Fruit fly (Drosophila melanogaster): Measurements from ENCODE around the gene CG7164.

The CG7164 gene

DNA sequence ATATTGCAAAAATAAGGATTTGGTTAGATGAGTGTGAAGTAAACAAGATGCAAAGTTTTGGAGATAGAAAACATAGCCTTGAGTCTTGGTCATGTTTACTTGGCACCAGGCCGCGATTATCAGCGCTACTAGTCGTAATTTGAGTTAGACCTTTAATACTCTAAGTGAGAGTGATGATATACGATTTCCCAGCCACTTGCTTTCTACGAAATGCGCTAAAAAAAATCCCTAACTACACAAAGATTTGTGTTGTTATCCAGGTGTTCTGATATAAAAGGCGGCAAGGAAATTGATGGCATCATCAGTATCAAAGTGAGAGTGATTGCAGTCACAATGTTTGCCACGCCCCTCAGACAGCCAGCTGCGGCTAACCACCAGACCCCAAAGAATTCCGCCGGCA, 1.5 kb upstream of the CG7164 start, which contains the start of gene Uro:
Uro (plus strand) TSS at position 301 of the 400 bp plus-strand sequence.
- TF ChIP-seq CG17801 (GFP tag; optimal IDR thresholded peaks at IDR 0.05; ENCODE audit: partially characterized antibody) = no peak

dm6 chr2L:7782788-7783401, 1.6 kb downstream of the CG7164 start, which contains the start of gene Brd7-9:
Brd7-9 (plus strand) TSS chr2L:7782865.
- peak; percentile 22 for TF ChIP-seq CG17801 (GFP tag; optimal IDR thresholded peaks at IDR 0.05; ENCODE audit: partially characterized antibody)

- no peak for TF ChIP-seq CG17801 (GFP tag; optimal IDR thresholded peaks at IDR 0.05; ENCODE audit: partially characterized antibody)
Measured at dm6 chr2L:7788952-7789466, 7.7 kb downstream of the CG7164 start.

DNA sequence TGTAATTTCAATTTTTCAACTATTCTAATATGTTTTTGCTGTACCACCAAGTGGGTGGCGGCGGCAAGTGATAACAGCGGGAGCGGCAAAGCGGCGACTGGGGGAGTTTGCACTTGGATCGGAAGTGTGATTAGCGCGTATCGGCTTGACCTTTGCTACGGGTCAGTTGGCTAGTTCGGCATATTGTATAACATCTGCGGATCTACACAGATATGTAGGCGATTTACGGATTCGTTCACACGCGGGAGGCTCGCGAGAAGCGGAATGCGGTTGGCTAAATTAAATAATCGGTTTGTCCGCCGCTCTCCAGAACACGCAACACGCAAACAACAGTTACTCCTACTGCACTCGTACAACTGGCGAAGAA, 8.8 kb downstream of the CG7164 start:
- TF ChIP-seq CG17801 (GFP tag; optimal IDR thresholded peaks at IDR 0.05; ENCODE audit: partially characterized antibody) = no peak

DNA sequence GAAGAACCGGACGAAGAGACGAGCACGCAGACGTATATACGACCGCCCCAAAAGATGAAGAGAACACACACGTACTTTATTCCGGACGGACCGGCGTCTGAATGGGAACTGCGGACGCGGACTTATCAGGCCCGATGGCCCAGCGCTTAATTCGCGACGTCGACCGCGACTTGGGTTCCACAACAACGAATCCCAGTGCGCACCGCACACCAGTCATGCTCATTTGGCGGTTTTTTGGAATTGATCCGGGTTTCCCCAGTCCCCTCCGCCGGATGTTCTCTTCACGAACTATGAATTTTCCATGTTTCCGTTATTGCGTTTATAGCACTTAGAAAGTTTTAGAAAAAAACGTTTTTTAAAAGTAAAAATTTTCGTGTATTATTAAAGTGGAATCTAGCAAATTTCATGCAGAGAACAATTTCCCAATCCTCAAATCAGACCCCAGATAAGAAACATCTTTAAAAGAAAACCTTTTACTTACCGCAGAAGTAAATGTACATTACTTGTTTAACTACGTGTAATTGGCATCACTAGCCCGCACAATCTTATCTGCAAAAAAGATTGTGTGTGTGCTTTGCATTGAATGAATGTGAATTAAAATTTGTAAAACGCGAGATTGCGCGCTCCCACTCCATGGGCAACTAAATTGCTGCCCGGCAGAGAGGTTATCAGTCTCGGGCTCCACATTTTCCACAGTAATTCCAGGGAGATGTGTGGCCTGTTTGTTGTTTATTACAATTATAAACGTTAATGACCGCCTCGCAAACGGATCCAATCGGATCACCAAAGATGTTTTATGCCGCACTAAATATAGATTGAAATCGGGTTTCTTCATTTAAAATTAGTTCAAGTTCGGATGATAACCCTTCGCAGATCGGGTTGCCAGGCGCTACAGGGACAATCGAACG, 9.4 kb downstream of the CG7164 start, which contains the start of gene CG7149:
CG7149 (minus strand) TSS at position 110 of the 908 bp plus-strand sequence.
- peak; percentile 38 for TF ChIP-seq CG17801 (GFP tag; optimal IDR thresholded peaks at IDR 0.05; ENCODE audit: partially characterized antibody)

- no peak for TF ChIP-seq CG17801 (GFP tag; optimal IDR thresholded peaks at IDR 0.05; ENCODE audit: partially characterized antibody)
Measured at dm6 chr2L:7791356-7791738, 10.1 kb downstream of the CG7164 start.

- TF ChIP-seq CG17801 (GFP tag; optimal IDR thresholded peaks at IDR 0.05; ENCODE audit: partially characterized antibody) = peak; percentile 1
Measured at dm6 chr2L:7794689-7795475, 13.6 kb downstream of the CG7164 start.

- TF ChIP-seq CG17801 (GFP tag; optimal IDR thresholded peaks at IDR 0.05; ENCODE audit: partially characterized antibody) = no peak
Measured at dm6 chr2L:7795859-7796258, 14.6 kb downstream of the CG7164 start, which contains the start of gene LKRSDH. LKRSDH (minus strand) TSS chr2L:7795959.

- TF ChIP-seq CG17801 (GFP tag; optimal IDR thresholded peaks at IDR 0.05; ENCODE audit: partially characterized antibody) = peak; percentile 89
Measured at dm6 chr2L:7799804-7800433, 18.7 kb downstream of the CG7164 start, which contains the start of the genes Herp and r2d2. Herp (minus strand) TSS chr2L:7800058. r2d2 (plus strand) TSS chr2L:7800147.

DNA sequence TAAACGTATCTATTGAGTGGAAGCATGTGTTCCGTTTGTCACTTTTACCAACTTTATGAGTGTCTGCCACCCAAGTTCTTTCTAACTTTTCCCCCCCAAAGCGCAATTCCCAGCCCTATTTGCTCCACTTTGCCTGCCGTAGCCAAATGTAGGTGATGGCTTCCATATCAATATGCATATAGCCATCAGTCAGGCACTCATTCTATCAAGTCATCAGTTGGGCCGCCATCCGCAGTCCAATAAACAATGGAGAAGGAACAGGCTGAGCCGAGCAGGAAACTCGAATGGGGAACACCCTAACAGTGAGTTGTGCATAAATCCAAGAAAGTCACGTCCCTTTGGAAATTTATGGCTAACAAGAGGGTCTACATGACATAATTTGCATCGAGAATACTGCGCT, 26.3 kb downstream of the CG7164 start:
- no peak for TF ChIP-seq CG17801 (GFP tag; optimal IDR thresholded peaks at IDR 0.05; ENCODE audit: partially characterized antibody)

DNA sequence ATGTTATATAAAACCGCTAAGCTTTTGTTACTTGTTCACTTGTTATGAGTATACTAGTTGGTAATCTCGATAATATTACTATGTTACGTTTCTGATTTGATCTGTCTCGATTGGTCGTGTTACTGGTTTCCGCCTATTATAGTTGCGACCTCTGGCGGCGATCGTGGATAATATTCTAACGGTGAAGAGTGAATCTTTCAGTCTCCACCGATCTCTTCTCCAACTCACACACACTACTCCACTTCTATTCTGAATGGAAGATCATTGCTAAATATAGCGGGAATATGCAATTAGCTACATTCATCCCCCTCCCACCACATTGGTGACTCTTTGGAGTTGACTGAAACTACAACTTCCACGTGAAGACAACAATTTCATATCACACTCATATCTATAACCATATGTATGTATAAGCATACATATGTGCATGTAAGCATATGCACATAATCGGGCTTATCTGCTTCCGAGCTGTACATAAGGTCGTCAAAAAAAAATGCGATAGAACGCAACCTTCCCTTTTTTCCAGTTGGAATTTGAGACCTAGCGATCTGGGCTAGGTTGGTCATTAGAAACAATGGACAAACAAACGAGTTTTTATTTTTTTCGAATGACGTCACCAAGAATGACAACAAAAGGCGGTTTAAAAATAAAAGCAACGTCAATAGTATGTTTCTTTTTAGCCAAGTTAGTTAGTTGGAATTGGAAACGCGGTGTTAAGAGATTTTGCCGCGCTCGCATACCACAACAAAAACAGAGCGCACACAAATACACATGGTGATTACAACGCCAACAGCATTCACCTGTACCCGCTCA, 27.8 kb downstream of the CG7164 start:
- TF ChIP-seq CG17801 (GFP tag; optimal IDR thresholded peaks at IDR 0.05; ENCODE audit: partially characterized antibody) = no peak

- TF ChIP-seq CG17801 (GFP tag; optimal IDR thresholded peaks at IDR 0.05; ENCODE audit: partially characterized antibody) = no peak
Measured at dm6 chr2L:7809699-7810088, 28.4 kb downstream of the CG7164 start.

dm6 chr2L:7810519-7810918, 29.3 kb downstream of the CG7164 start, which contains the start of gene Cdc14:
Cdc14 (minus strand) TSS chr2L:7810703.
- peak; percentile 59 for TF ChIP-seq CG17801 (GFP tag; optimal IDR thresholded peaks at IDR 0.05; ENCODE audit: partially characterized antibody)

All from ovary, adult (tissue).